Fruit fly (Drosophila melanogaster): Measurements from ENCODE around the gene alpha-Man-IIa.

Gene alpha-Man-IIa

dm6 chr3R:9434543-9435407 is 22.4 kb downstream of the alpha-Man-IIa start (continued):
- peak; percentile 72 for TF ChIP-seq CG15011 (GFP tag; optimal IDR thresholded peaks at IDR 0.05)
- peak; percentile 60 for TF ChIP-seq tup (GFP tag; optimal IDR thresholded peaks at IDR 0.05)
- TF ChIP-seq fu2 (GFP tag; optimal IDR thresholded peaks at IDR 0.05), result peak; percentile 74
- TF ChIP-seq pzg (GFP tag; optimal IDR thresholded peaks at IDR 0.05), result no peak
- peak; percentile 9 for TF ChIP-seq CG17912 (GFP tag; optimal IDR thresholded peaks at IDR 0.05)
- no peak for TF ChIP-seq Hey (tag; optimal IDR thresholded peaks at IDR 0.05)
- TF ChIP-seq CkIIα-i1 (GFP tag; IDR thresholded peaks at IDR 0.05), result peak; percentile 72
- peak; percentile 76 for TF ChIP-seq gcm (GFP tag; optimal IDR thresholded peaks at IDR 0.05)
- peak; percentile 35 for TF ChIP-seq CG17802 (tag; optimal IDR thresholded peaks at IDR 0.05)
- peak; percentile 61 for TF ChIP-seq CG12071 (GFP tag; optimal IDR thresholded peaks at IDR 0.05)
- peak; percentile 10 for TF ChIP-seq CG11398 (GFP tag; optimal IDR thresholded peaks at IDR 0.05)
- peak; percentile 84 for TF ChIP-seq Bteb2 (GFP tag; optimal IDR thresholded peaks at IDR 0.05)
- TF ChIP-seq Hr78 (GFP tag; optimal IDR thresholded peaks at IDR 0.05), result peak in 1 of 2 experiments; percentile 67
- no peak for TF ChIP-seq CG1832 (GFP tag; optimal IDR thresholded peaks at IDR 0.05)
- peak; percentile 75 for TF ChIP-seq wdn (GFP tag; IDR thresholded peaks at IDR 0.05)
- TF ChIP-seq tap (tag; optimal IDR thresholded peaks at IDR 0.05), result peak; percentile 86
- peak; percentile 93 for TF ChIP-seq CG2678 (tag; optimal IDR thresholded peaks at IDR 0.05)
- peak; percentile 67 for TF ChIP-seq CG8944 (GFP tag; optimal IDR thresholded peaks at IDR 0.05)
- peak; percentile 85 for TF ChIP-seq CG18262 (tag; optimal IDR thresholded peaks at IDR 0.05)
- TF ChIP-seq CG12104 (GFP tag; optimal IDR thresholded peaks at IDR 0.05), result peak; percentile 85
- peak; percentile 88 for TF ChIP-seq nmo (GFP tag; optimal IDR thresholded peaks at IDR 0.05)
- no peak for TF ChIP-seq Sry-β (GFP tag; optimal IDR thresholded peaks at IDR 0.05)
- peak; percentile 93 for TF ChIP-seq slbo (GFP tag; IDR thresholded peaks at IDR 0.05)
- TF ChIP-seq Deaf1 (tag; optimal IDR thresholded peaks at IDR 0.05), result peak; percentile 66
- peak; percentile 84 for TF ChIP-seq lmd (GFP tag; IDR thresholded peaks at IDR 0.05)
- TF ChIP-seq wor (GFP tag; IDR thresholded peaks at IDR 0.05), result peak; percentile 50; the same call in 1 of the 2 replicates
- TF ChIP-seq tna (GFP tag; IDR thresholded peaks at IDR 0.05; ENCODE audit: partially characterized antibody), result no peak
- peak; percentile 77 for TF ChIP-seq Abd-B (GFP tag; optimal IDR thresholded peaks at IDR 0.05)
- TF ChIP-seq nerfin-1 (tag; optimal IDR thresholded peaks at IDR 0.05), result peak; percentile 76
- TF ChIP-seq CG16815 (GFP tag; optimal IDR thresholded peaks at IDR 0.05), result peak; percentile 52
- peak; percentile 61 for TF ChIP-seq CG3407 (GFP tag; optimal IDR thresholded peaks at IDR 0.05)
- TF ChIP-seq Eip74EF (GFP tag; optimal IDR thresholded peaks at IDR 0.05), result peak in 1 of 2 experiments; percentile 78
- peak; percentile 77 for TF ChIP-seq sd (tag; optimal IDR thresholded peaks at IDR 0.05)
- TF ChIP-seq CG18476 (GFP tag; optimal IDR thresholded peaks at IDR 0.05), result peak; percentile 83
- no peak for TF ChIP-seq ash1 (GFP tag; optimal IDR thresholded peaks at IDR 0.05)
- no peak for TF ChIP-seq h (optimal IDR thresholded peaks at IDR 0.05)
- TF ChIP-seq hb (GFP tag; IDR thresholded peaks at IDR 0.05; ENCODE audit: partially characterized antibody), result no peak
- TF ChIP-seq CG15073 (GFP tag; optimal IDR thresholded peaks at IDR 0.05), result no peak
- TF ChIP-seq org-1 (GFP tag; optimal IDR thresholded peaks at IDR 0.05), result peak; percentile 67
- TF ChIP-seq CG6175 (GFP tag; IDR thresholded peaks at IDR 0.05), result peak; percentile 70
- TF ChIP-seq dysf (GFP tag; IDR thresholded peaks at IDR 0.05), result peak; percentile 92
- TF ChIP-seq Hand (GFP tag; optimal IDR thresholded peaks at IDR 0.05), result peak; percentile 69
- TF ChIP-seq CG13894 (tag; optimal IDR thresholded peaks at IDR 0.05), result peak; percentile 69
- no peak for TF ChIP-seq sc (optimal IDR thresholded peaks at IDR 0.05)
- peak; percentile 47 for TF ChIP-seq sc (GFP tag; optimal IDR thresholded peaks at IDR 0.05)
- TF ChIP-seq Neu2 (GFP tag; optimal IDR thresholded peaks at IDR 0.05; ENCODE audit: borderline replicate concordance), result no peak
- no peak for TF ChIP-seq Elba2 (GFP tag; optimal IDR thresholded peaks at IDR 0.05)
- TF ChIP-seq Max (GFP tag; optimal IDR thresholded peaks at IDR 0.05), result peak; percentile 66
